Worm (Caenorhabditis elegans): ENCODE data around the gene flp-23.

Gene flp-23

DNA sequence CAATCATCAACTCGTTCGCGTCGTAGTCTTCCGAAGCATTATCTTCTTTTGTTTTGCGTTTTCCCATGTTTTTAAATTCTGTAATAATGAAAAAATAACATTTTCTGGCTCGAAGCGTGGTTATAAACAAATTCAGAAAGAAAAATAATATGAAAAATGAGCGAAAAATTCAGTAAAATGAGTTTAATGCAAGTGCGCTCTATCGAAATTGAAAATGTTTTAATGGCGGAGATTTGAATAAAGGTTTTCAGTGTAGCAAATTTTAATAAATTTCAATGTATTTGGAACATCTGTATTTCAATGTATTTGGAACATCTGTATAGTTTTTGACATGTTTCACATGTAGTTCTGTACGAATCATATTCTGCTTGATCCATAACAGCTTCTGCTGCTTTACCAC is 36.1 kb upstream of the flp-23 start, which contains the start of gene rha-2:
Gene rha-2 (minus strand): TSS at position 80 of the 400 bp plus-strand sequence.
- TF ChIP-seq pha-4 (tag; optimal IDR thresholded peaks at IDR 0.05) (peak; percentile 51), sea-2 (GFP tag; optimal IDR thresholded peaks at IDR 0.05) (no peak), elt-2 (tag; optimal IDR thresholded peaks at IDR 0.05) (no peak), nhr-25 (tag; optimal IDR thresholded peaks at IDR 0.05) (no peak), nhr-237 (tag; optimal IDR thresholded peaks at IDR 0.05) (no peak), ama-1 (optimal IDR thresholded peaks at IDR 0.05) (no peak), egl-27 (tag; optimal IDR thresholded peaks at IDR 0.05) (no peak), nhr-76 (tag; optimal IDR thresholded peaks at IDR 0.05) (no peak), nhr-67 (tag; optimal IDR thresholded peaks at IDR 0.05) (no peak), ceh-16 (tag; optimal IDR thresholded peaks at IDR 0.05) (no peak), eor-1 (tag; optimal IDR thresholded peaks at IDR 0.05) (no peak), nhr-43 (tag; optimal IDR thresholded peaks at IDR 0.05; ENCODE audit: poor library complexity, severe bottlenecking) (no peak), nfya-1 (tag; optimal IDR thresholded peaks at IDR 0.05; ENCODE audit: insufficient read depth) (peak; percentile 20), ceh-82 (tag; optimal IDR thresholded peaks at IDR 0.05) (no peak), lsy-12 (tag; optimal IDR thresholded peaks at IDR 0.05) (no peak), lin-15B (tag; optimal IDR thresholded peaks at IDR 0.05) (peak; percentile 44), daf-12 (tag; optimal IDR thresholded peaks at IDR 0.05) (no peak), ztf-11 (tag; optimal IDR thresholded peaks at IDR 0.05) (no peak), hmg-11 (tag; optimal IDR thresholded peaks at IDR 0.05) (peak; percentile 9), nhr-77 (tag; optimal IDR thresholded peaks at IDR 0.05) (no peak)

DNA sequence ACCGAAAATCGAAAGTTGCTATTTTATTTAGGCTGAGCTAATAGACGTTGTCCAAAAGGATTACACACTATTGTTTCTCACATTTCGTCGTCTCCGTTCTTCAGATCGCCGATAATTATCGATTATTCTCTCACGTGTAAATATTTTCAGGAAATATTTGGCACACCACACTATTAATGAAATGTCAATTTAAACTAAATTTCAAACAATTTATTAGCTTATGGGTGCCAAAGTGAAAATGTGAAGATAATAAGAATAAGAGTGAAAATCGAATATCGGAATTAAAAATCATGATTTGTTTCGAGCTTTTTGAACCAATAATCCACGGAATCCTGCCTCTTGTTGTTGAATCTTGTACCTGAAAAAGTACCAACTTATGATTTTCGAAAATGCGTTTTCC is 34.0 kb upstream of the flp-23 start, which contains the start of gene C06E1.11:
Gene C06E1.11 (minus strand): TSS at position 101 of the 400 bp plus-strand sequence.
- TF ChIP-seq nhr-12 (tag; optimal IDR thresholded peaks at IDR 0.05) (no peak), sea-2 (GFP tag; optimal IDR thresholded peaks at IDR 0.05) (no peak), mml-1 (tag; optimal IDR thresholded peaks at IDR 0.05) (no peak), nhr-43 (tag; optimal IDR thresholded peaks at IDR 0.05; ENCODE audit: poor library complexity, severe bottlenecking) (no peak), nhr-23 (tag; optimal IDR thresholded peaks at IDR 0.05) (no peak), elt-3 (tag; optimal IDR thresholded peaks at IDR 0.05) (no peak), pha-4 (tag; optimal IDR thresholded peaks at IDR 0.05) (no peak), elt-2 (tag; optimal IDR thresholded peaks at IDR 0.05) (no peak), fkh-2 (tag; optimal IDR thresholded peaks at IDR 0.05) (no peak), aly-2 (tag; optimal IDR thresholded peaks at IDR 0.05) (no peak)

DNA sequence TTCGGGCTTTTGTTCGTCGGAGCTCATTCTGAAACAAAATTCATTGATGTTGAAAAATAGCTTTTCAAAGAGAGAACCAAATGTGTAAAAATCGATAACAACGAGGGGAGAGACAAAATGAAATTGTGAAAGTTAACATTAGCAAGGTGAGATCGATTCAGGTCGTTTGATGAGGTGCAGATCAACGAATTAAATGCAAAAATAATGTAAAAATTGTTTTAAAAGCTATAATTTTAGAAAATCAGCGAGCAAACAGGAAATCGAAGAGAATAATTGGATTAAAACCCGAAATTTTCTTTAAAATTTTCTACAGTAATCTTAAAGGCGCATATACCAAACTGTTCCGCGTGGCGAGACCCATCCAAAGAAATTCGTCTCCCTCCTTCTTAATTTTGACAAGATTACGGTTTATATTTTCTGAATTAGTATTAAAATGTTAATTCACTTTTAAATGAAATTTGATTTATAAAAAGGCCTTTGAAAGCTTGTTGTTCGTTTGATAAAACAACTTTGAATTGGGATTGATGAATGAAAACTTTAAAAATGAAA is 32.1 kb upstream of the flp-23 start, which contains the start of gene C13G5.2:
Gene C13G5.2 (minus strand): TSS at position 51 of the 549 bp plus-strand sequence.
- TF ChIP-seq lin-15B (tag; optimal IDR thresholded peaks at IDR 0.05), result no peak
- TF ChIP-seq lsy-12 (tag; optimal IDR thresholded peaks at IDR 0.05), result no peak

ce11 chrIII:8620259-8620658 is 30.3 kb upstream of the flp-23 start:
- TF ChIP-seq nhr-11 (tag; optimal IDR thresholded peaks at IDR 0.05) (no peak), eor-1 (tag; optimal IDR thresholded peaks at IDR 0.05) (no peak), lin-15B (tag; optimal IDR thresholded peaks at IDR 0.05) (no peak), nhr-237 (tag; optimal IDR thresholded peaks at IDR 0.05) (no peak), R02D3.7 (tag; optimal IDR thresholded peaks at IDR 0.05) (no peak), nhr-67 (tag; optimal IDR thresholded peaks at IDR 0.05) (no peak), zag-1 (tag; optimal IDR thresholded peaks at IDR 0.05) (no peak)

- TF ChIP-seq nhr-43 (tag; optimal IDR thresholded peaks at IDR 0.05; ENCODE audit: poor library complexity, severe bottlenecking) (no peak), R02D3.7 (tag; optimal IDR thresholded peaks at IDR 0.05) (no peak), nhr-12 (tag; optimal IDR thresholded peaks at IDR 0.05) (no peak), nfya-1 (tag; optimal IDR thresholded peaks at IDR 0.05; ENCODE audit: insufficient read depth) (peak; percentile 87), fkh-10 (GFP tag; optimal IDR thresholded peaks at IDR 0.05) (no peak), ama-1 (optimal IDR thresholded peaks at IDR 0.05) (no peak), tbx-2 (tag; optimal IDR thresholded peaks at IDR 0.05) (no peak), nhr-23 (tag; optimal IDR thresholded peaks at IDR 0.05) (peak; percentile 30), elt-1 (tag; optimal IDR thresholded peaks at IDR 0.05) (peak; percentile 94), skn-1 (tag; optimal IDR thresholded peaks at IDR 0.05) (no peak), nhr-25 (tag; optimal IDR thresholded peaks at IDR 0.05) (peak; percentile 42)
Measured at ce11 chrIII:8621002-8621401, 29.6 kb upstream of the flp-23 start.
